Fruit fly (Drosophila melanogaster) whole organism, wandering third instar larva: Measurements from ENCODE around the gene CG6481.

Experiments used
- Abd-B ChIP-seq: fragments of >200 bp; optimal IDR thresholded peaks from 2 replicates; lab custom pipeline; 2017; ENCODE audit warnings: missing biosample characterization, missing genetic modification characterization
- CG32264 ChIP-seq: fragments of 200-800 bp; sonication (Bioruptor generic); optimal IDR thresholded peaks from 2 replicates; lab custom pipeline; 2016; ENCODE audit warnings: missing biosample characterization, missing genetic modification characterization
- CG9705 ChIP-seq: fragments of 200-800 bp; sonication (Bioruptor generic); optimal IDR thresholded peaks from 2 replicates; lab custom pipeline; 2018; ENCODE audit warnings: missing biosample characterization, mild to moderate bottlenecking, missing genetic modification characterization
- CrebA ChIP-seq: fragments of 200-800 bp; sonication (Bioruptor generic); optimal IDR thresholded peaks from 2 replicates; lab custom pipeline; 2016; ENCODE audit warnings: missing biosample characterization, mild to moderate bottlenecking, missing genetic modification characterization, borderline replicate concordance
- Dfd ChIP-seq: fragments of >200 bp; optimal IDR thresholded peaks from 2 replicates; lab custom pipeline; 2017; ENCODE audit warnings: missing biosample characterization, missing genetic modification characterization
- Dif ChIP-seq: fragments of 200-275, 200-300 bp; sonication (Bioruptor generic); optimal IDR thresholded peaks from 2 replicates; lab custom pipeline; 2018; ENCODE audit warnings: missing biosample characterization, missing genetic modification characterization; ENCODE audit not compliant: partially characterized antibody
- GATAd ChIP-seq: sonication (Bioruptor generic); optimal IDR thresholded peaks from 2 replicates; lab custom pipeline; 2016; ENCODE audit warnings: missing biosample characterization, missing genetic modification characterization
- HLH106 ChIP-seq: fragments of 200-800 bp; optimal IDR thresholded peaks from 3 replicates; lab custom pipeline; 2019; ENCODE audit warnings: missing biosample characterization, mild to moderate bottlenecking, missing genetic modification characterization, moderate library complexity
- Hnf4 ChIP-seq: fragments of 200-800 bp; sonication (Bioruptor generic); optimal IDR thresholded peaks from 2 replicates; lab custom pipeline; 2016; ENCODE audit warnings: missing biosample characterization, mild to moderate bottlenecking, missing genetic modification characterization
- Hr78 ChIP-seq: fragments of >200 bp; optimal IDR thresholded peaks from 2 replicates; lab custom pipeline; 2017; ENCODE audit warnings: missing biosample characterization, missing genetic modification characterization
- Hr83 ChIP-seq: fragments of 200-300 bp; sonication (Bioruptor generic); optimal IDR thresholded peaks from 2 replicates; lab custom pipeline; 2016; ENCODE audit warnings: missing biosample characterization, mild to moderate bottlenecking, missing genetic modification characterization, moderate library complexity; ENCODE audit not compliant: poor library complexity, severe bottlenecking
- Jra ChIP-seq: sonication (Bioruptor generic); optimal IDR thresholded peaks from 2 replicates; lab custom pipeline; 2016; ENCODE audit warnings: missing biosample characterization, missing genetic modification characterization
- Mio ChIP-seq: sonication (Bioruptor generic); optimal IDR thresholded peaks from 2 replicates; lab custom pipeline; 2016; ENCODE audit warnings: missing biosample characterization, missing genetic modification characterization
- Myc ChIP-seq: fragments of >200 bp; optimal IDR thresholded peaks from 2 replicates; lab custom pipeline; 2017
- N ChIP-seq: fragments of >200 bp; optimal IDR thresholded peaks from 2 replicates; lab custom pipeline; 2018; ENCODE audit warnings: missing biosample characterization, missing external identifiers, missing genetic modification characterization
- OdsH ChIP-seq: fragments of 200-800 bp; sonication (Bioruptor generic); optimal IDR thresholded peaks from 2 replicates; lab custom pipeline; 2016; ENCODE audit warnings: missing biosample characterization, mild to moderate bottlenecking, missing genetic modification characterization
- Rel ChIP-seq, 2 experiments: fragments of 200-800 bp; sonication (Bioruptor generic) in 1 of 2; optimal IDR thresholded peaks; 2 replicates in 1 of 2; 3 replicates in 1 of 2; lab custom pipeline; 2016 to 2019; ENCODE audit warnings: mild to moderate bottlenecking in 2 of 2, missing biosample characterization in 2 of 2, missing genetic modification characterization in 2 of 2, moderate library complexity in 1 of 2
- Sp1 ChIP-seq: fragments of 200-800 bp; sonication (Bioruptor generic); optimal IDR thresholded peaks from 3 replicates; lab custom pipeline; 2019; ENCODE audit warnings: missing biosample characterization, mild to moderate bottlenecking, missing genetic modification characterization, moderate library complexity
- Vsx2 ChIP-seq: fragments of 200-300, 225-300 bp; sonication (Bioruptor generic); optimal IDR thresholded peaks from 2 replicates; lab custom pipeline; 2018; ENCODE audit warnings: missing biosample characterization, missing genetic modification characterization; ENCODE audit not compliant: partially characterized antibody
- br ChIP-seq: fragments of 200-800 bp; sonication (Bioruptor generic); optimal IDR thresholded peaks from 2 replicates; lab custom pipeline; 2016; ENCODE audit warnings: missing biosample characterization, missing genetic modification characterization
- brk ChIP-seq: fragments of 200-800 bp; sonication (Bioruptor generic); optimal IDR thresholded peaks from 2 replicates; lab custom pipeline; 2016; ENCODE audit warnings: missing biosample characterization, mild to moderate bottlenecking, missing genetic modification characterization
- dl ChIP-seq, 2 experiments: fragments of 175-275, 200-275 bp in 1 of 2; fragments of 200-275 bp in 1 of 2; sonication (Bioruptor generic); optimal IDR thresholded peaks; lab custom pipeline; 2018; ENCODE audit warnings: mild to moderate bottlenecking in 2 of 2, missing biosample characterization in 2 of 2, missing genetic modification characterization in 2 of 2, moderate library complexity in 2 of 2; ENCODE audit not compliant: partially characterized antibody in 2 of 2, insufficient read depth in 1 of 2
- dmrt93B ChIP-seq: fragments of 200-800 bp; sonication (Bioruptor generic); optimal IDR thresholded peaks from 2 replicates; lab custom pipeline; 2018; ENCODE audit warnings: missing biosample characterization, mild to moderate bottlenecking, missing genetic modification characterization
- dsf ChIP-seq: sonication (Bioruptor generic); optimal IDR thresholded peaks from 2 replicates; lab custom pipeline; 2016; ENCODE audit warnings: missing biosample characterization, missing genetic modification characterization, borderline replicate concordance
- ey ChIP-seq: fragments of 200-800 bp; sonication (Bioruptor generic); optimal IDR thresholded peaks from 2 replicates; lab custom pipeline; 2016; ENCODE audit warnings: missing biosample characterization, missing genetic modification characterization
- foxo ChIP-seq, 2 experiments: fragments of 200-800 bp; sonication (Bioruptor generic); optimal IDR thresholded peaks; 2 replicates in 1 of 2; 3 replicates in 1 of 2; lab custom pipeline; 2016 to 2017; ENCODE audit warnings: missing biosample characterization in 2 of 2, missing genetic modification characterization in 2 of 2
- fru ChIP-seq: fragments of 200-800 bp; sonication (Bioruptor generic); optimal IDR thresholded peaks from 3 replicates; lab custom pipeline; 2016; ENCODE audit warnings: missing biosample characterization, mild to moderate bottlenecking, missing genetic modification characterization
- h ChIP-seq: fragments of 200-800 bp; sonication (Bioruptor generic); optimal IDR thresholded peaks from 3 replicates; lab custom pipeline; 2016; ENCODE audit warnings: missing biosample characterization, mild to moderate bottlenecking, missing genetic modification characterization
- jim ChIP-seq: fragments of 175-275, 200-325 bp; sonication (Bioruptor generic); optimal IDR thresholded peaks from 2 replicates; lab custom pipeline; 2016; ENCODE audit warnings: missing biosample characterization, mild to moderate bottlenecking, missing genetic modification characterization
- lola ChIP-seq: fragments of >200 bp; optimal IDR thresholded peaks from 2 replicates; lab custom pipeline; 2017; ENCODE audit warnings: missing biosample characterization, missing genetic modification characterization
- pan ChIP-seq: fragments of >200 bp; optimal IDR thresholded peaks from 2 replicates; lab custom pipeline; 2017
- psq ChIP-seq: fragments of 200-800 bp; sonication (Bioruptor generic); optimal IDR thresholded peaks from 3 replicates; lab custom pipeline; 2017; ENCODE audit warnings: missing biosample characterization, mild to moderate bottlenecking, missing genetic modification characterization, moderate library complexity
- rgr ChIP-seq: fragments of 200-800 bp; sonication (Bioruptor generic); optimal IDR thresholded peaks from 3 replicates; lab custom pipeline; 2016; ENCODE audit warnings: missing biosample characterization, mild to moderate bottlenecking, missing genetic modification characterization
- sage ChIP-seq: fragments of 200-800 bp; sonication (Bioruptor generic); optimal IDR thresholded peaks from 2 replicates; lab custom pipeline; 2016; ENCODE audit warnings: missing biosample characterization, mild to moderate bottlenecking, missing genetic modification characterization
- sv ChIP-seq: fragments of 200-800 bp; sonication (Bioruptor generic); optimal IDR thresholded peaks from 3 replicates; lab custom pipeline; 2016; ENCODE audit warnings: missing biosample characterization, missing genetic modification characterization
- tai ChIP-seq: sonication (Bioruptor generic); optimal IDR thresholded peaks from 2 replicates; lab custom pipeline; 2016; ENCODE audit warnings: missing biosample characterization, missing genetic modification characterization
- usp ChIP-seq: fragments of >200 bp; optimal IDR thresholded peaks from 2 replicates; lab custom pipeline; 2017; ENCODE audit warnings: missing biosample characterization, missing genetic modification characterization
- woc ChIP-seq: sonication (Bioruptor generic); optimal IDR thresholded peaks from 2 replicates; lab custom pipeline; 2016; ENCODE audit warnings: missing biosample characterization, mild to moderate bottlenecking, missing genetic modification characterization

Gene CG6481

dm6 chrX:18547707-18548106 lies 25.5 kb upstream of the CG6481 start:
- TF ChIP-seq fru (GFP tag; lab: Kevin White, UChicago) (no peak), Dif (GFP tag; lab: Kevin White, UChicago) (no peak), sage (GFP tag; lab: Kevin White, UChicago) (no peak), brk (no peak), jim (GFP tag; lab: Kevin White, UChicago) (no peak), Hr83 (GFP tag; lab: Kevin White, UChicago) (no peak), dsf (no peak), Rel (GFP tag; optimal IDR thresholded peaks at IDR 0.05; lab: Kevin White, UChicago) (no peak), Rel (tag; optimal IDR thresholded peaks at IDR 0.05; lab: Kevin White, UChicago) (no peak), Jra (GFP tag; lab: Kevin White, UChicago) (no peak), OdsH (GFP tag; lab: Kevin White, UChicago) (no peak), Hnf4 (GFP tag; lab: Kevin White, UChicago) (no peak)
- TF ChIP-seq, all 38 proteins: peak for 0

dm6 chrX:18546785-18547184 lies 24.5 kb upstream of the CG6481 start:
- TF ChIP-seq Dfd (GFP tag; lab: Kevin White, UChicago) (no peak), sage (GFP tag; lab: Kevin White, UChicago) (no peak), CG9705 (GFP tag; lab: Kevin White, UChicago) (peak; percentile 16), brk (peak; percentile 27), CG32264 (GFP tag; lab: Kevin White, UChicago) (peak; percentile 18), CrebA (GFP tag; lab: Kevin White, UChicago) (no peak), dmrt93B (GFP tag; lab: Kevin White, UChicago) (peak; percentile 62), br (GFP tag; lab: Kevin White, UChicago) (peak; percentile 75), Hnf4 (GFP tag; lab: Kevin White, UChicago) (peak; percentile 73), foxo (GFP tag; optimal IDR thresholded peaks at IDR 0.05; lab: Kevin White, UChicago) (peak; percentile 37 to 80), pan (lab: Kevin White, UChicago) (no peak), jim (GFP tag; lab: Kevin White, UChicago) (no peak), N (GFP tag; lab: Kevin White, UChicago) (no peak), lola (GFP tag; lab: Kevin White, UChicago) (no peak), tai (GFP tag; lab: Kevin White, UChicago) (peak; percentile 48), Hr83 (GFP tag; lab: Kevin White, UChicago) (no peak), Vsx2 (GFP tag; lab: Kevin White, UChicago) (no peak), ey (GFP tag; lab: Kevin White, UChicago) (peak; percentile 86), Abd-B (no peak), dl (GFP tag; optimal IDR thresholded peaks at IDR 0.05; lab: Kevin White, UChicago; ENCODE audit: insufficient read depth in 1 of 2, partially characterized antibody in 2 of 2) (no peak), Myc (lab: Kevin White, UChicago) (no peak), psq (peak; percentile 49), HLH106 (peak; percentile 85), rgr (peak; percentile 83), OdsH (GFP tag; lab: Kevin White, UChicago) (peak; percentile 76), Dif (GFP tag; lab: Kevin White, UChicago) (no peak), fru (GFP tag; lab: Kevin White, UChicago) (peak; percentile 76), Hr78 (GFP tag; lab: Kevin White, UChicago) (no peak), GATAd (GFP tag; lab: Kevin White, UChicago) (no peak), Jra (GFP tag; lab: Kevin White, UChicago) (no peak), h (GFP tag; lab: Kevin White, UChicago) (peak; percentile 81), dsf (no peak), Sp1 (GFP tag; lab: Kevin White, UChicago) (peak; percentile 73), Rel (GFP tag; optimal IDR thresholded peaks at IDR 0.05; lab: Kevin White, UChicago) (no peak), Rel (tag; optimal IDR thresholded peaks at IDR 0.05; lab: Kevin White, UChicago) (peak; percentile 24), usp (no peak), sv (GFP tag; lab: Kevin White, UChicago) (peak; percentile 70), Mio (GFP tag; lab: Kevin White, UChicago) (no peak), woc (GFP tag; lab: Kevin White, UChicago) (peak; percentile 48)
